Fruit fly (Drosophila melanogaster) whole organism, prepupa: ENCODE results near the gene CG3386.
A peak's percentile ranks its signal among the peaks of the same experiment; 100 is the strongest.

Source experiments
- CG10669 ChIP-seq: fragments of 200-800 bp; sonication (Bioruptor generic); optimal IDR thresholded peaks from 3 replicates; lab custom pipeline; 2018; ENCODE audit warnings: missing biosample characterization, mild to moderate bottlenecking, missing genetic modification characterization, moderate library complexity
- CG11294 ChIP-seq: fragments of 200-800 bp; sonication (Bioruptor generic); IDR thresholded peaks from 2 replicates; pipeline ENCODE4 v1.3.6; 2022; ENCODE audit warnings: missing biosample characterization, missing genetic modification characterization
- CG11762 ChIP-seq: fragments of 200-800 bp; sonication (Bioruptor generic); optimal IDR thresholded peaks from 3 replicates; lab custom pipeline; 2016; ENCODE audit warnings: missing biosample characterization, missing genetic modification characterization; ENCODE audit not compliant: insufficient read depth
- CG1621 ChIP-seq: fragments of 200-800 bp; sonication (Bioruptor generic); optimal IDR thresholded peaks from 3 replicates; lab custom pipeline; 2018; ENCODE audit warnings: missing biosample characterization, mild to moderate bottlenecking, missing genetic modification characterization
- CG16779 ChIP-seq: fragments of 200-800 bp; sonication (Bioruptor generic); optimal IDR thresholded peaks from 3 replicates; lab custom pipeline; 2017; ENCODE audit warnings: missing biosample characterization, mild to moderate bottlenecking, missing genetic modification characterization
- CG34406 ChIP-seq: fragments of 200-800 bp; sonication (Bioruptor generic); optimal IDR thresholded peaks from 3 replicates; lab custom pipeline; 2016; ENCODE audit warnings: missing biosample characterization, missing genetic modification characterization
- CG4318 ChIP-seq: fragments of 200-800 bp; sonication (Bioruptor generic); optimal IDR thresholded peaks from 3 replicates; lab custom pipeline; 2017; ENCODE audit warnings: missing biosample characterization, mild to moderate bottlenecking, missing genetic modification characterization
- CG6163 ChIP-seq: fragments of 200-800 bp; sonication (Bioruptor generic); IDR thresholded peaks from 3 replicates; pipeline ENCODE4 v1.3.6; 2022; ENCODE audit warnings: missing biosample characterization, missing genetic modification characterization
- CG6276 ChIP-seq: fragments of 200-800 bp; sonication (Bioruptor generic); optimal IDR thresholded peaks from 2 replicates; lab custom pipeline; 2017; ENCODE audit warnings: missing biosample characterization, mild to moderate bottlenecking, missing genetic modification characterization
- CG6792 ChIP-seq: fragments of 200-800 bp; sonication (Bioruptor generic); optimal IDR thresholded peaks from 3 replicates; lab custom pipeline; 2016; ENCODE audit warnings: missing biosample characterization, missing genetic modification characterization
- CG7368 ChIP-seq: fragments of 200-800 bp; sonication (Bioruptor generic); optimal IDR thresholded peaks from 3 replicates; lab custom pipeline; 2016; ENCODE audit warnings: missing biosample characterization, missing genetic modification characterization
- CG8119 ChIP-seq: fragments of 200-800 bp; sonication (Bioruptor generic); IDR thresholded peaks from 3 replicates; pipeline ENCODE4 v1.3.6; 2022; ENCODE audit warnings: missing biosample characterization, missing genetic modification characterization
- CG8632 ChIP-seq: fragments of 200-800 bp; sonication (Bioruptor generic); optimal IDR thresholded peaks from 3 replicates; lab custom pipeline; 2016; ENCODE audit warnings: missing biosample characterization, missing genetic modification characterization
- CG9139 ChIP-seq: fragments of 200-800 bp; sonication (Bioruptor generic); optimal IDR thresholded peaks from 3 replicates; lab custom pipeline; 2017; ENCODE audit warnings: missing biosample characterization, mild to moderate bottlenecking, missing genetic modification characterization
- Eip75B ChIP-seq: fragments of 200-800 bp; sonication (Bioruptor generic); optimal IDR thresholded peaks from 3 replicates; lab custom pipeline; 2016; ENCODE audit warnings: missing biosample characterization, missing genetic modification characterization
- Eip78C ChIP-seq: fragments of 200-800 bp; sonication (Bioruptor generic); peaks from one replicate; lab custom pipeline; 2016; ENCODE audit warnings: missing biosample characterization, missing genetic modification characterization
- Eip93F ChIP-seq: fragments of 200-800 bp; sonication (Bioruptor generic); optimal IDR thresholded peaks from 2 replicates; lab custom pipeline; 2016; ENCODE audit warnings: missing biosample characterization, mild to moderate bottlenecking, missing genetic modification characterization
- Ets21C ChIP-seq: fragments of 200-800 bp; sonication (Bioruptor generic); optimal IDR thresholded peaks from 3 replicates; lab custom pipeline; 2016; ENCODE audit warnings: missing biosample characterization, missing genetic modification characterization
- Ets96B ChIP-seq: fragments of 200-800 bp; optimal IDR thresholded peaks from 2 replicates; lab custom pipeline; 2019; ENCODE audit warnings: missing biosample characterization, mild to moderate bottlenecking, missing genetic modification characterization, moderate library complexity
- Hr38 ChIP-seq: sonication (Bioruptor generic); optimal IDR thresholded peaks from 2 replicates; lab custom pipeline; 2016; ENCODE audit warnings: missing biosample characterization, missing genetic modification characterization
- Hr4 ChIP-seq: fragments of 200-800 bp; sonication (Bioruptor generic); optimal IDR thresholded peaks from 3 replicates; lab custom pipeline; 2016; ENCODE audit warnings: missing biosample characterization, missing genetic modification characterization
- Lpt ChIP-seq: fragments of 200-800 bp; sonication (Bioruptor generic); optimal IDR thresholded peaks from 3 replicates; lab custom pipeline; 2016; ENCODE audit warnings: missing biosample characterization, missing genetic modification characterization
- Met ChIP-seq: fragments of 200-800 bp; sonication (Bioruptor generic); optimal IDR thresholded peaks from 3 replicates; lab custom pipeline; 2016; ENCODE audit warnings: missing biosample characterization, missing genetic modification characterization
- achi ChIP-seq: fragments of 200-800 bp; sonication (Bioruptor generic); optimal IDR thresholded peaks from 3 replicates; lab custom pipeline; 2016; ENCODE audit warnings: missing biosample characterization, missing genetic modification characterization
- acj6 ChIP-seq: fragments of 200-800 bp; sonication (Bioruptor generic); optimal IDR thresholded peaks from 3 replicates; lab custom pipeline; 2016; ENCODE audit warnings: missing biosample characterization, missing genetic modification characterization
- cyc ChIP-seq: fragments of 200-800 bp; sonication (Bioruptor generic); optimal IDR thresholded peaks from 3 replicates; lab custom pipeline; 2016; ENCODE audit warnings: missing biosample characterization, missing genetic modification characterization
- dac ChIP-seq: fragments of 200-800 bp; sonication (Bioruptor generic); optimal IDR thresholded peaks from 2 replicates; lab custom pipeline; 2017; ENCODE audit warnings: missing biosample characterization, mild to moderate bottlenecking, missing genetic modification characterization
- eg ChIP-seq: fragments of 200-800 bp; sonication (Bioruptor generic); IDR thresholded peaks from 3 replicates; pipeline ENCODE4 v1.3.6; 2022; ENCODE audit warnings: missing biosample characterization, missing genetic modification characterization
- esn ChIP-seq: fragments of 200-800 bp; sonication (Bioruptor generic); optimal IDR thresholded peaks from 2 replicates; lab custom pipeline; 2016; ENCODE audit warnings: missing biosample characterization, mild to moderate bottlenecking, missing genetic modification characterization, moderate library complexity
- fd85E ChIP-seq: fragments of 200-800 bp; sonication (Bioruptor generic); optimal IDR thresholded peaks from 3 replicates; lab custom pipeline; 2016; ENCODE audit warnings: missing biosample characterization, missing genetic modification characterization
- fkh ChIP-seq: fragments of 200-800 bp; sonication (Bioruptor generic); optimal IDR thresholded peaks from 3 replicates; lab custom pipeline; 2017; ENCODE audit warnings: missing biosample characterization, mild to moderate bottlenecking, missing genetic modification characterization, moderate library complexity
- lz ChIP-seq: fragments of 200-800 bp; sonication (Bioruptor generic); optimal IDR thresholded peaks from 3 replicates; lab custom pipeline; 2016; ENCODE audit warnings: missing biosample characterization, missing genetic modification characterization
- salr ChIP-seq, 2 experiments: fragments of 200-800 bp; sonication (Bioruptor generic); optimal IDR thresholded peaks; 3 replicates each; lab custom pipeline; 2016 to 2018; ENCODE audit warnings: missing biosample characterization in 2 of 2, missing genetic modification characterization in 2 of 2, mild to moderate bottlenecking in 1 of 2
- ss ChIP-seq, 2 experiments: fragments of 200-800 bp; sonication (Bioruptor generic); optimal IDR thresholded peaks; 2 replicates in 1 of 2; 3 replicates in 1 of 2; lab custom pipeline; 2017 to 2018; ENCODE audit warnings: mild to moderate bottlenecking in 2 of 2, missing biosample characterization in 2 of 2, missing genetic modification characterization in 2 of 2, moderate library complexity in 1 of 2
- svp ChIP-seq: fragments of 200-800 bp; sonication (Bioruptor generic); peaks from one replicate; lab custom pipeline; 2016; ENCODE audit warnings: missing biosample characterization, missing genetic modification characterization
- vri ChIP-seq: fragments of 200-800 bp; sonication (Bioruptor generic); optimal IDR thresholded peaks from 3 replicates; lab custom pipeline; 2016; ENCODE audit warnings: missing biosample characterization, mild to moderate bottlenecking, missing genetic modification characterization

Gene CG3386

dm6 chr3L:633272-634254 lies 48.7 kb downstream of the CG3386 start (continued):
- TF ChIP-seq CG11294 (GFP tag; lab: Robert Waterston, UW) = peak; percentile 77
- TF ChIP-seq CG6163 = peak; percentile 88
- peak; percentile 92 for TF ChIP-seq Hr4 (GFP tag; lab: Kevin White, UChicago)
- TF ChIP-seq Ets96B (tag; lab: Kevin White, UChicago) = peak; percentile 67
- peak; percentile 58 for TF ChIP-seq CG1621
- TF ChIP-seq Met = peak; percentile 68
- TF ChIP-seq CG8632 (GFP tag; lab: Kevin White, UChicago) = peak; percentile 38
- TF ChIP-seq Eip93F (GFP tag; lab: Kevin White, UChicago) = no peak
- TF ChIP-seq lz (GFP tag; lab: Kevin White, UChicago) = peak; percentile 58
- peak; percentile 66 for TF ChIP-seq CG10669
- peak; percentile 55 for TF ChIP-seq esn (GFP tag; lab: Kevin White, UChicago)
- TF ChIP-seq fd85E = peak; percentile 25
- TF ChIP-seq salr (GFP tag; optimal IDR thresholded peaks at IDR 0.05; lab: Kevin White, UChicago) = peak; percentile 52 to 72
- peak; percentile 12 for TF ChIP-seq Ets21C (GFP tag; lab: Kevin White, UChicago)
- TF ChIP-seq cyc (GFP tag; lab: Kevin White, UChicago) = peak; percentile 67
- peak; percentile 91 for TF ChIP-seq eg (GFP tag; lab: Robert Waterston, UW)
- TF ChIP-seq CG6792 (GFP tag; lab: Kevin White, UChicago) = peak; percentile 55
- TF ChIP-seq dac (GFP tag; lab: Kevin White, UChicago) = peak; percentile 83
- TF ChIP-seq CG9139 (GFP tag; lab: Kevin White, UChicago) = peak; percentile 40
- TF ChIP-seq fkh = peak; percentile 48
- TF ChIP-seq Hr38 (GFP tag; lab: Kevin White, UChicago) = peak; percentile 30
- TF ChIP-seq achi (GFP tag; lab: Kevin White, UChicago) = peak; percentile 72
- peak; percentile 90 for TF ChIP-seq CG8119
- peak; percentile 66 for TF ChIP-seq CG11762 (GFP tag; lab: Kevin White, UChicago)
- TF ChIP-seq acj6 (GFP tag; lab: Kevin White, UChicago) = peak; percentile 74
- TF ChIP-seq Lpt (GFP tag; lab: Kevin White, UChicago) = peak; percentile 85
- TF ChIP-seq CG34406 (GFP tag; lab: Kevin White, UChicago) = peak; percentile 44
- peak; percentile 67 for TF ChIP-seq Eip75B (GFP tag; lab: Kevin White, UChicago)
- TF ChIP-seq CG16779 (tag; lab: Kevin White, UChicago) = peak; percentile 52
- peak; percentile 90 for TF ChIP-seq Eip78C (GFP tag; lab: Kevin White, UChicago)
- TF ChIP-seq CG7368 = peak; percentile 67
- TF ChIP-seq CG6276 = peak; percentile 81
- TF ChIP-seq vri (GFP tag; lab: Kevin White, UChicago) = peak; percentile 6

dm6 chr3L:632058-632457 lies 50.2 kb downstream of the CG3386 start:
- TF ChIP-seq svp (GFP tag; lab: Kevin White, UChicago) (peak; percentile 14), acj6 (GFP tag; lab: Kevin White, UChicago) (no peak)

DNA sequence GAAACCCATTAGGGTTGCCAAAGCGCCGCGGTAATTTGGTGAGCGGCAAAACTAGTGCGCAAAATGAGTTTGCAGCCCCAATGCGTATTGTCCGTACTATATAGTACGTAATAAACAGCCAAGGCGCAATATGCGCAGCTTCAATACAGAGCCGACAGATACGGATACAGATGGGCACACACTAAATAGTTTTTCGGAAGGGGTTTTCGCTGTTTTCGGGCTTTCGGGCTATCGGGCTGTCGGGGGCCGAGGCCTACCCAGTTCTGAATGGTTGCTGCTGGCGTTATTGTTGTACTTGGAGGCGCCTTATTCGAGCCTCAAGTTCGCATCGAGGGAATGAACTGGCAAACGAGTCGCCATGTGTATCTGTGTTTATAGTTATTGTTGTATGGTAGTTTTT lies 51.6 kb downstream of the CG3386 start:
- TF ChIP-seq lz (GFP tag; lab: Kevin White, UChicago) (no peak), CG6163 (0 out of 3 replicates have a peak, but pooled peaks have one; percentile 6), CG4318 (GFP tag; lab: Kevin White, UChicago) (no peak), Hr4 (GFP tag; lab: Kevin White, UChicago) (no peak), Hr38 (GFP tag; lab: Kevin White, UChicago) (no peak), fkh (no peak), esn (GFP tag; lab: Kevin White, UChicago) (no peak), eg (GFP tag; lab: Robert Waterston, UW) (0 out of 3 replicates have a peak, but pooled peaks have one; percentile 17), CG8119 (no peak), ss (GFP tag; optimal IDR thresholded peaks at IDR 0.05; lab: Kevin White, UChicago) (no peak)
